Worm (Caenorhabditis elegans) whole organism, L2 larva: Measurements from ENCODE around the gene twk-8.

Experiments
- ZK546.5 ChIP-seq: sonication (generic microtip); optimal IDR thresholded peaks from 2 replicates; lab custom pipeline; 2017; ENCODE audit warnings: missing biosample characterization, missing genetic modification characterization
- ceh-82 ChIP-seq: fragments of 150-350 bp; optimal IDR thresholded peaks from 2 replicates; lab custom pipeline; 2014; ENCODE audit warnings: missing biosample characterization, missing genetic modification characterization
- dmd-4 ChIP-seq: sonication (generic microtip); optimal IDR thresholded peaks from 2 replicates; lab custom pipeline; 2017; ENCODE audit warnings: missing biosample characterization, missing genetic modification characterization
- fos-1 ChIP-seq: fragments of 150-350 bp; optimal IDR thresholded peaks from 2 replicates; lab custom pipeline; 2014; ENCODE audit warnings: missing biosample characterization, missing genetic modification characterization
- lin-13 ChIP-seq: fragments of 150-350 bp; optimal IDR thresholded peaks from 2 replicates; lab custom pipeline; 2014; ENCODE audit warnings: missing biosample characterization, missing genetic modification reagents, missing genetic modification characterization
- lin-39 ChIP-seq: fragments of 150-350 bp; optimal IDR thresholded peaks from 2 replicates; lab custom pipeline; 2014; ENCODE audit warnings: missing biosample characterization, missing genetic modification reagents, missing genetic modification characterization
- mdl-1 ChIP-seq, 2 experiments: fragments of 150-350 bp in 1 of 2; sonication (generic microtip) in 1 of 2; optimal IDR thresholded peaks; 2 replicates each; lab custom pipeline; 2017; ENCODE audit warnings: missing biosample characterization in 2 of 2, missing genetic modification characterization in 2 of 2
- snpc-4 ChIP-seq: fragments of 150-350 bp; optimal IDR thresholded peaks from 2 replicates; lab custom pipeline; 2014; ENCODE audit warnings: missing biosample characterization, missing genetic modification characterization
- unc-55 ChIP-seq: fragments of 150-350 bp; sonication (generic microtip); optimal IDR thresholded peaks from 3 replicates; lab custom pipeline; 2014; ENCODE audit warnings: missing biosample characterization, missing genetic modification reagents, missing genetic modification characterization
- ztf-11 ChIP-seq: sonication (generic microtip); optimal IDR thresholded peaks from 2 replicates; lab custom pipeline; 2017; ENCODE audit warnings: missing biosample characterization, missing genetic modification characterization

DNA sequence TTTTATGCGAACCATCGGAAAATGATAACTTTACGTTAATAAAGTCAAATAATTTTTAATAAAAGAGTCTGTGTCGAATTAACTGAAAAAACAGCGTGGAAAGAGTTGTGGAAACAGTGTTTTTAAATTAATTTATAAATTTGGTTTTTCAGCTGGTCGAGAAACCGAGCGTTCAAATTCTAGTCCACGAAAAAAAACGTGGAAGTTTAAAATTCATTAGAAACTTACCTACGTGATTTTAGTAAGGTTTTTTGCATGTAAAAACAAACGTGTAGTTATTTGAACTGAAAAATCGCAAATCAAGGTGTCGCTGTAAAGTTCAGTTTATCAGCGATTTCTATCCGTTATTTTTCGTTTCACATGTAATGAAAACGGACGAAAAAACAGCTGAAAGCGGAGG lies 3.7 kb upstream of the twk-8 start, which contains the start of gene mans-4:
- no peak for TF ChIP-seq mdl-1 (tag; optimal IDR thresholded peaks at IDR 0.05; lab: Kevin White, UChicago)
- TF ChIP-seq lin-13 (GFP tag; lab: Kevin White, UChicago) = no peak
- TF ChIP-seq lin-39 (tag; lab: Kevin White, UChicago) = no peak
- TF ChIP-seq fos-1 = no peak
- TF ChIP-seq ztf-11 = no peak
- no peak for TF ChIP-seq ceh-82 (tag; lab: Kevin White, UChicago)
- TF ChIP-seq unc-55 (GFP tag; lab: Kevin White, UChicago) = no peak
- no peak for TF ChIP-seq dmd-4 (tag; lab: Kevin White, UChicago)
- TF ChIP-seq ZK546.5 (tag; lab: Kevin White, UChicago) = no peak
- no peak for TF ChIP-seq snpc-4 (tag; lab: Kevin White, UChicago)
